Worm (Caenorhabditis elegans): Measurements from ENCODE around the gene mrp-6.

The mrp-6 gene

ce11 chrX:4190537-4191144, 4.1 kb upstream of the mrp-6 start, which contains the start of gene vha-12 (continued):
- TF ChIP-seq lin-26 (GFP tag; IDR thresholded peaks at IDR 0.05) (0 out of 2 replicates have a peak, but pooled peaks have one; percentile 57), attf-6 (GFP tag; IDR thresholded peaks at IDR 0.05) (no peak), ets-4 (GFP tag; optimal IDR thresholded peaks at IDR 0.05) (peak; percentile 52), zfh-2 (GFP tag; conservative IDR thresholded peaks at IDR 0.05) (peak; percentile 93), ztf-18 (tag; optimal IDR thresholded peaks at IDR 0.05) (peak; percentile 26), nhr-179 (tag; optimal IDR thresholded peaks at IDR 0.05) (no peak), rcor-1 (GFP tag; IDR thresholded peaks at IDR 0.05) (peak; percentile 40; the same call in 1 of the 2 replicates), nfyb-1 (GFP tag; IDR thresholded peaks at IDR 0.05) (peak; percentile 84), ceh-27 (GFP tag; optimal IDR thresholded peaks at IDR 0.05) (peak; percentile 89), nhr-80 (tag; optimal IDR thresholded peaks at IDR 0.05) (peak; percentile 96), somi-1 (GFP tag; optimal IDR thresholded peaks at IDR 0.05) (peak; percentile 64), die-1 (tag; optimal IDR thresholded peaks at IDR 0.05) (no peak), repo-1 (tag; optimal IDR thresholded peaks at IDR 0.05) (peak; percentile 70), snpc-4 (GFP tag; optimal IDR thresholded peaks at IDR 0.05) (no peak), snpc-4 (tag; optimal IDR thresholded peaks at IDR 0.05) (peak in 1 of 4 experiments; percentile 54), pbrm-1 (GFP tag; IDR thresholded peaks at IDR 0.05) (peak; percentile 76), ztf-25 (GFP tag; IDR thresholded peaks at IDR 0.05) (no peak), fkh-3 (tag; optimal IDR thresholded peaks at IDR 0.05) (no peak), ztf-26 (tag; optimal IDR thresholded peaks at IDR 0.05) (peak; percentile 77), snpc-3.4 (tag; optimal IDR thresholded peaks at IDR 0.05) (no peak), akir-1 (GFP tag; optimal IDR thresholded peaks at IDR 0.05) (peak; percentile 55), madf-3 (GFP tag; IDR thresholded peaks at IDR 0.05) (no peak), Y67H2A.10 (GFP tag; conservative IDR thresholded peaks at IDR 0.05) (peak; percentile 80), lin-54 (GFP tag; optimal IDR thresholded peaks at IDR 0.05) (no peak), chd-7 (tag; optimal IDR thresholded peaks at IDR 0.05) (peak; percentile 73), ekl-4 (GFP tag; IDR thresholded peaks at IDR 0.05) (peak; percentile 91), atf-7 (tag; optimal IDR thresholded peaks at IDR 0.05) (peak; percentile 63), hmg-20 (GFP tag; IDR thresholded peaks at IDR 0.05) (peak; percentile 57; the same call in 1 of the 2 replicates), lin-40 (tag; optimal IDR thresholded peaks at IDR 0.05) (peak; percentile 88), C06A6.2 (GFP tag; conservative IDR thresholded peaks at IDR 0.05) (peak; percentile 80), F55B11.4 (tag; optimal IDR thresholded peaks at IDR 0.05; ENCODE audit: borderline replicate concordance, insufficient read depth) (no peak), ceh-79 (tag; optimal IDR thresholded peaks at IDR 0.05) (no peak), lir-1 (GFP tag; conservative IDR thresholded peaks at IDR 0.05) (peak; percentile 53; the same call in 1 of the 2 replicates), gei-17 (GFP tag; optimal IDR thresholded peaks at IDR 0.05) (peak; percentile 64), mel-28 (tag; optimal IDR thresholded peaks at IDR 0.05; ENCODE audit: borderline replicate concordance) (no peak), athp-1 (tag; optimal IDR thresholded peaks at IDR 0.05) (peak; percentile 35), efl-1 (GFP tag; optimal IDR thresholded peaks at IDR 0.05) (peak; percentile 16)

- TF ChIP-seq let-526 (GFP tag; IDR thresholded peaks at IDR 0.05): no peak
These were observed 9.2 kb downstream of the mrp-6 start, which contains the start of gene ZK470.6 for ce11 chrX:4177394-4177793. Gene ZK470.6 (minus strand): TSS chrX:4177494.
